Worm (Caenorhabditis elegans): ENCODE results near the gene nurf-1.

Gene nurf-1

DNA sequence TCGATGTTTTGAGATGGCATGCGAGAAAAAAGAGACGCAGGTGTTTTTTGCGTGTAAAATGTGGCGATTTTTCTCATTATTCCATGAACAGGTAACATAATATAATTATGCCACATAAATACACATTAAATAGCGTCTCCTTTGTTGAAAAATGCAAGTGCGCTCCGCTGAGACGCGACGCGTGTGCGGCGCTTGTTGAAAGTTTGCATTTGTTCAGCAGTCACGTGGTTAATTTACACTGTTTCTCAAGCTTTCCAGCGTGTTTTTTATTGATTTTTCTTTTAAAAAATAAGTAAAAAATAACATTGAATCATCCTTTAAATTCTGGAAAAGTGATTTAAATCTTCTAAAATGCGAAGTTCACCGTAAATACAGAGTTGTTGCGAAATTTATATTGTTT is 9.1 kb downstream of the nurf-1 start (continued):
- TF ChIP-seq mxl-2 (GFP tag; conservative IDR thresholded peaks at IDR 0.05) (no peak), R02D3.7 (tag; optimal IDR thresholded peaks at IDR 0.05) (peak; percentile 8), lin-13 (GFP tag; optimal IDR thresholded peaks at IDR 0.05) (peak; percentile 65), ama-1 (optimal IDR thresholded peaks at IDR 0.05) (peak; percentile 39), F26F4.8 (GFP tag; conservative IDR thresholded peaks at IDR 0.05) (no peak), snpc-1.2 (GFP tag; IDR thresholded peaks at IDR 0.05) (no peak), pha-4 (GFP tag; IDR thresholded peaks at IDR 0.05) (peak; percentile 47; the same call in 1 of the 2 replicates), pha-4 (tag; optimal IDR thresholded peaks at IDR 0.05) (no peak), ceh-44 (GFP tag; IDR thresholded peaks at IDR 0.05) (no peak), hmg-1.1 (GFP tag; IDR thresholded peaks at IDR 0.05) (peak; percentile 77), mdl-1 (tag; optimal IDR thresholded peaks at IDR 0.05) (peak; percentile 79 to 96), lin-15B (tag; optimal IDR thresholded peaks at IDR 0.05) (peak; percentile 51), spr-1 (tag; optimal IDR thresholded peaks at IDR 0.05) (no peak), zfp-3 (GFP tag; conservative IDR thresholded peaks at IDR 0.05) (no peak), ces-1 (GFP tag; optimal IDR thresholded peaks at IDR 0.05) (peak; percentile 55), duxl-1 (tag; optimal IDR thresholded peaks at IDR 0.05; ENCODE audit: poor library complexity) (no peak), daf-19 (GFP tag; conservative IDR thresholded peaks at IDR 0.05) (no peak), ceh-20 (GFP tag; IDR thresholded peaks at IDR 0.05) (no peak), dmd-6 (GFP tag; IDR thresholded peaks at IDR 0.05) (peak; percentile 63), lsy-2 (tag; optimal IDR thresholded peaks at IDR 0.05) (peak; percentile 47 to 94), fkh-10 (GFP tag; optimal IDR thresholded peaks at IDR 0.05) (peak; percentile 48), ctbp-1 (GFP tag; IDR thresholded peaks at IDR 0.05) (no peak), aly-2 (tag; optimal IDR thresholded peaks at IDR 0.05) (no peak), nhr-6 (tag; optimal IDR thresholded peaks at IDR 0.05) (peak; percentile 85), nhr-28 (tag; optimal IDR thresholded peaks at IDR 0.05) (peak; percentile 86), fos-1 (tag; optimal IDR thresholded peaks at IDR 0.05) (no peak), mes-2 (tag; optimal IDR thresholded peaks at IDR 0.05; ENCODE audit: poor library complexity, severe bottlenecking) (peak; percentile 99), daf-8 (GFP tag; IDR thresholded peaks at IDR 0.05) (no peak), attf-4 (tag; optimal IDR thresholded peaks at IDR 0.05) (no peak), nhr-11 (tag; optimal IDR thresholded peaks at IDR 0.05) (peak; percentile 76), nhr-102 (tag; optimal IDR thresholded peaks at IDR 0.05) (peak; percentile 56), T26A8.4 (GFP tag; IDR thresholded peaks at IDR 0.05) (peak; percentile 50), saeg-2 (GFP tag; IDR thresholded peaks at IDR 0.05) (no peak), nhr-77 (tag; optimal IDR thresholded peaks at IDR 0.05) (peak; percentile 99), unc-39 (tag; optimal IDR thresholded peaks at IDR 0.05) (no peak), mxl-3 (GFP tag; optimal IDR thresholded peaks at IDR 0.05) (peak; percentile 87), mep-1 (tag; optimal IDR thresholded peaks at IDR 0.05) (peak; percentile 91), hlh-11 (tag; optimal IDR thresholded peaks at IDR 0.05) (peak; percentile 82), mdt-29 (GFP tag; IDR thresholded peaks at IDR 0.05) (no peak), lin-38 (GFP tag; IDR thresholded peaks at IDR 0.05) (peak; percentile 96)

DNA sequence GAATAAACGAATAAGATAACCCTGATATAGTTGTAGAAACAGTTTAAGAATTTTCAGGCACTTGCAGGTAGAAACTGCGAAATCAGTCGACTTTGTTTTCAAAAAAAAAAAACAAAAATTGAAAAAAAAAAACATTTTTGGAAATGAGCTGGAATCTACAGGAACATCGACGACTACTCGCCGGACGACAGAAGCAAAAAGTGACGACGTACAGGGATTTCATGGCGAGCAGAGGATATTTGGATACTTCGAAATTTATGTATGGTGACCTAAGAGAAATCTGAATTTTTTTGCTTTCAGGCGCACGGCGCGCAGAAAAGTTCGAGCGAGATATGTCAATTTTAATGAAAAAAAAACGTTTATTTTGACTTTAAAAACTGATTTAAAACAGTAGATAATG is 10.6 kb downstream of the nurf-1 start:
- no peak for TF ChIP-seq nhr-48 (tag; optimal IDR thresholded peaks at IDR 0.05)
- TF ChIP-seq ama-1 (optimal IDR thresholded peaks at IDR 0.05), result peak; percentile 36
- TF ChIP-seq mes-2 (tag; optimal IDR thresholded peaks at IDR 0.05; ENCODE audit: poor library complexity, severe bottlenecking), result peak; percentile 69
- TF ChIP-seq sdz-12 (GFP tag; optimal IDR thresholded peaks at IDR 0.05), result no peak
